Fruit fly (Drosophila melanogaster) whole organism, prepupa: ENCODE results near the gene CG14540.

Experiments used
- CG10631 ChIP-seq: fragments of 200-800 bp; sonication (Bioruptor generic); optimal IDR thresholded peaks from 2 replicates; lab custom pipeline; 2016; ENCODE audit warnings: missing biosample characterization, missing genetic modification characterization
- CG10669 ChIP-seq: fragments of 200-800 bp; sonication (Bioruptor generic); optimal IDR thresholded peaks from 3 replicates; lab custom pipeline; 2018; ENCODE audit warnings: missing biosample characterization, mild to moderate bottlenecking, missing genetic modification characterization, moderate library complexity
- CG11294 ChIP-seq: fragments of 200-800 bp; sonication (Bioruptor generic); IDR thresholded peaks from 2 replicates; pipeline ENCODE4 v1.3.6; 2022; ENCODE audit warnings: missing biosample characterization, missing genetic modification characterization
- CG11902 ChIP-seq: fragments of 200-800 bp; sonication (Bioruptor generic); optimal IDR thresholded peaks from 3 replicates; lab custom pipeline; 2016; ENCODE audit warnings: missing biosample characterization, missing genetic modification characterization
- CG15336 ChIP-seq: fragments of 200-800 bp; sonication (Bioruptor generic); IDR thresholded peaks from 2 replicates; pipeline ENCODE4 v1.3.6; 2022; ENCODE audit warnings: missing biosample characterization, missing genetic modification characterization
- CG1621 ChIP-seq: fragments of 200-800 bp; sonication (Bioruptor generic); optimal IDR thresholded peaks from 3 replicates; lab custom pipeline; 2018; ENCODE audit warnings: missing biosample characterization, mild to moderate bottlenecking, missing genetic modification characterization
- CG3032 ChIP-seq: fragments of 200-800 bp; optimal IDR thresholded peaks from 2 replicates; lab custom pipeline; 2019; ENCODE audit warnings: missing biosample characterization, mild to moderate bottlenecking, missing genetic modification characterization, moderate library complexity
- CG31627 ChIP-seq: fragments of 200-800 bp; sonication (Bioruptor generic); optimal IDR thresholded peaks from 3 replicates; lab custom pipeline; 2016; ENCODE audit warnings: missing biosample characterization, missing genetic modification characterization
- CG32006 ChIP-seq: fragments of 200-800 bp; sonication (Bioruptor generic); optimal IDR thresholded peaks from 3 replicates; lab custom pipeline; 2017; ENCODE audit warnings: missing biosample characterization, mild to moderate bottlenecking, missing genetic modification characterization
- CG34406 ChIP-seq: fragments of 200-800 bp; sonication (Bioruptor generic); optimal IDR thresholded peaks from 3 replicates; lab custom pipeline; 2016; ENCODE audit warnings: missing biosample characterization, missing genetic modification characterization
- CG6163 ChIP-seq: fragments of 200-800 bp; sonication (Bioruptor generic); IDR thresholded peaks from 3 replicates; pipeline ENCODE4 v1.3.6; 2022; ENCODE audit warnings: missing biosample characterization, missing genetic modification characterization
- CG6276 ChIP-seq: fragments of 200-800 bp; sonication (Bioruptor generic); optimal IDR thresholded peaks from 2 replicates; lab custom pipeline; 2017; ENCODE audit warnings: missing biosample characterization, mild to moderate bottlenecking, missing genetic modification characterization
- CG6792 ChIP-seq: fragments of 200-800 bp; sonication (Bioruptor generic); optimal IDR thresholded peaks from 3 replicates; lab custom pipeline; 2016; ENCODE audit warnings: missing biosample characterization, missing genetic modification characterization
- CG6808 ChIP-seq: fragments of 200-800 bp; sonication (Bioruptor generic); optimal IDR thresholded peaks from 3 replicates; lab custom pipeline; 2017; ENCODE audit warnings: missing biosample characterization, missing genetic modification characterization, mild to moderate bottlenecking, moderate library complexity, missing genetic modification reagents
- CG6854 ChIP-seq: fragments of 200-800 bp; sonication (Bioruptor generic); optimal IDR thresholded peaks from 2 replicates; lab custom pipeline; 2017; ENCODE audit warnings: missing biosample characterization, mild to moderate bottlenecking, missing genetic modification characterization
- CG8119 ChIP-seq: fragments of 200-800 bp; sonication (Bioruptor generic); IDR thresholded peaks from 3 replicates; pipeline ENCODE4 v1.3.6; 2022; ENCODE audit warnings: missing biosample characterization, missing genetic modification characterization
- CG9139 ChIP-seq: fragments of 200-800 bp; sonication (Bioruptor generic); optimal IDR thresholded peaks from 3 replicates; lab custom pipeline; 2017; ENCODE audit warnings: missing biosample characterization, mild to moderate bottlenecking, missing genetic modification characterization
- Eip75B ChIP-seq: fragments of 200-800 bp; sonication (Bioruptor generic); optimal IDR thresholded peaks from 3 replicates; lab custom pipeline; 2016; ENCODE audit warnings: missing biosample characterization, missing genetic modification characterization
- Eip78C ChIP-seq: fragments of 200-800 bp; sonication (Bioruptor generic); peaks from one replicate; lab custom pipeline; 2016; ENCODE audit warnings: missing biosample characterization, missing genetic modification characterization
- Ets21C ChIP-seq: fragments of 200-800 bp; sonication (Bioruptor generic); optimal IDR thresholded peaks from 3 replicates; lab custom pipeline; 2016; ENCODE audit warnings: missing biosample characterization, missing genetic modification characterization
- Ets96B ChIP-seq: fragments of 200-800 bp; optimal IDR thresholded peaks from 2 replicates; lab custom pipeline; 2019; ENCODE audit warnings: missing biosample characterization, mild to moderate bottlenecking, missing genetic modification characterization, moderate library complexity
- Hr38 ChIP-seq: sonication (Bioruptor generic); optimal IDR thresholded peaks from 2 replicates; lab custom pipeline; 2016; ENCODE audit warnings: missing biosample characterization, missing genetic modification characterization
- Hr39 ChIP-seq: fragments of 200-800 bp; sonication (Bioruptor generic); optimal IDR thresholded peaks from 2 replicates; lab custom pipeline; 2016; ENCODE audit warnings: missing biosample characterization, missing genetic modification characterization
- Hr4 ChIP-seq: fragments of 200-800 bp; sonication (Bioruptor generic); optimal IDR thresholded peaks from 3 replicates; lab custom pipeline; 2016; ENCODE audit warnings: missing biosample characterization, missing genetic modification characterization
- Lpt ChIP-seq: fragments of 200-800 bp; sonication (Bioruptor generic); optimal IDR thresholded peaks from 3 replicates; lab custom pipeline; 2016; ENCODE audit warnings: missing biosample characterization, missing genetic modification characterization
- Sox102F ChIP-seq: fragments of 200-800 bp; sonication (Bioruptor generic); optimal IDR thresholded peaks from 2 replicates; lab custom pipeline; 2016; ENCODE audit warnings: missing biosample characterization, mild to moderate bottlenecking, missing genetic modification characterization
- Sox14 ChIP-seq: fragments of 200-800 bp; sonication (Bioruptor generic); optimal IDR thresholded peaks from 3 replicates; lab custom pipeline; 2016; ENCODE audit warnings: missing biosample characterization, missing genetic modification characterization
- achi ChIP-seq: fragments of 200-800 bp; sonication (Bioruptor generic); optimal IDR thresholded peaks from 3 replicates; lab custom pipeline; 2016; ENCODE audit warnings: missing biosample characterization, missing genetic modification characterization
- acj6 ChIP-seq: fragments of 200-800 bp; sonication (Bioruptor generic); optimal IDR thresholded peaks from 3 replicates; lab custom pipeline; 2016; ENCODE audit warnings: missing biosample characterization, missing genetic modification characterization
- eg ChIP-seq: fragments of 200-800 bp; sonication (Bioruptor generic); IDR thresholded peaks from 3 replicates; pipeline ENCODE4 v1.3.6; 2022; ENCODE audit warnings: missing biosample characterization, missing genetic modification characterization
- esn ChIP-seq: fragments of 200-800 bp; sonication (Bioruptor generic); optimal IDR thresholded peaks from 2 replicates; lab custom pipeline; 2016; ENCODE audit warnings: missing biosample characterization, mild to moderate bottlenecking, missing genetic modification characterization, moderate library complexity
- fd59A ChIP-seq: fragments of 200-800 bp; sonication (Bioruptor generic); optimal IDR thresholded peaks from 2 replicates; lab custom pipeline; 2017; ENCODE audit warnings: missing biosample characterization, mild to moderate bottlenecking, missing genetic modification characterization, missing genetic modification reagents
- fkh ChIP-seq: fragments of 200-800 bp; sonication (Bioruptor generic); optimal IDR thresholded peaks from 3 replicates; lab custom pipeline; 2017; ENCODE audit warnings: missing biosample characterization, mild to moderate bottlenecking, missing genetic modification characterization, moderate library complexity
- lz ChIP-seq: fragments of 200-800 bp; sonication (Bioruptor generic); optimal IDR thresholded peaks from 3 replicates; lab custom pipeline; 2016; ENCODE audit warnings: missing biosample characterization, missing genetic modification characterization
- net ChIP-seq: fragments of 200-800 bp; sonication (Bioruptor generic); optimal IDR thresholded peaks from 3 replicates; lab custom pipeline; 2016; ENCODE audit warnings: missing biosample characterization, missing genetic modification characterization
- salr ChIP-seq, 2 experiments: fragments of 200-800 bp; sonication (Bioruptor generic); optimal IDR thresholded peaks; 3 replicates each; lab custom pipeline; 2016 to 2018; ENCODE audit warnings: missing biosample characterization in 2 of 2, missing genetic modification characterization in 2 of 2, mild to moderate bottlenecking in 1 of 2
- spab ChIP-seq: fragments of 200-800 bp; sonication (Bioruptor generic); optimal IDR thresholded peaks from 2 replicates; lab custom pipeline; 2017; ENCODE audit warnings: missing biosample characterization, mild to moderate bottlenecking, missing genetic modification characterization, missing genetic modification reagents
- ss ChIP-seq, 2 experiments: fragments of 200-800 bp; sonication (Bioruptor generic); optimal IDR thresholded peaks; 2 replicates in 1 of 2; 3 replicates in 1 of 2; lab custom pipeline; 2017 to 2018; ENCODE audit warnings: mild to moderate bottlenecking in 2 of 2, missing biosample characterization in 2 of 2, missing genetic modification characterization in 2 of 2, moderate library complexity in 1 of 2
- svp ChIP-seq: fragments of 200-800 bp; sonication (Bioruptor generic); peaks from one replicate; lab custom pipeline; 2016; ENCODE audit warnings: missing biosample characterization, missing genetic modification characterization
- topi ChIP-seq: fragments of 200-800 bp; sonication (Bioruptor generic); optimal IDR thresholded peaks from 3 replicates; lab custom pipeline; 2016; ENCODE audit warnings: missing biosample characterization, missing genetic modification characterization

Gene CG14540

DNA sequence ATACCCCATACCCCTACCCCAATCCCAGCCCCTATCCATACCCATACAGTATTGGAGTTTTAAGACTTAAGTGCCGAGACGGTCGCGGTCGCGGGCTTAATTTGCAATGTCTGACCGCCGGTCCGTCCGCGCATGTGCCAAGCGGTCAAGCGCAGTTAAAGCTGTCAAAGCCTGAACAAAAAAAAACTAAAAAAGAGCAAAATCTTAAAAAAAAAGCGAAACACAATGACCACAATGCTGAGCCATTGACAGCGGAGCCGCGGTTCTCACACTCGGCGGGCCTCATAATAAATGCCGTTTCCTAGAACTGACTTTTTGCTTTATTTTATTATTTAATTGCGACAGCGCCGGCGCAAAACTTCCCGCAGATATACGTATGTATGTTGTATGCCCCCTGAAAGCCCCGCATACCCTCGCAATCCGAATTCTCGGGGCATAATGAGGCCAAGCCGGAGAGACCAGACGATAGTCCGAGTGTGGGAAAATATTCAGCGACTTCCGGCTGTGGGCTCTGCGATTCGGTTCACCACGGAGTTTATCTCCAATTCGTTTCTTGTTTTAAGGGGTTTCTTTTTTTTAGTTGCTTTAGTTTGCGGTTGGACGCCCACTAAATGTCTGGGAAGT, 45.4 kb downstream of the CG14540 start:
- TF ChIP-seq Ets21C (GFP tag; lab: Kevin White, UChicago): no peak
- TF ChIP-seq CG1621 (tag; lab: Kevin White, UChicago): peak; percentile 50
- TF ChIP-seq CG34406: no peak
- no peak for TF ChIP-seq svp (GFP tag; lab: Kevin White, UChicago)
- no peak for TF ChIP-seq CG10631 (GFP tag; lab: Kevin White, UChicago)
- TF ChIP-seq Hr4 (GFP tag; lab: Kevin White, UChicago): no peak
- TF ChIP-seq spab (GFP tag; lab: Kevin White, UChicago): peak; percentile 72
- no peak for TF ChIP-seq fkh
- TF ChIP-seq Ets96B (tag; lab: Kevin White, UChicago): peak; percentile 49
- TF ChIP-seq CG6276 (GFP tag; lab: Kevin White, UChicago): no peak
- TF ChIP-seq Eip78C (GFP tag; lab: Kevin White, UChicago): peak; percentile 58
- TF ChIP-seq salr (GFP tag; optimal IDR thresholded peaks at IDR 0.05; lab: Kevin White, UChicago): peak in 1 of 2 experiments; percentile 14
- TF ChIP-seq Hr38: no peak
- TF ChIP-seq CG10669 (GFP tag; lab: Kevin White, UChicago): peak; percentile 70
- peak; percentile 82 for TF ChIP-seq CG6808 (GFP tag; lab: Kevin White, UChicago)
- TF ChIP-seq eg (GFP tag; lab: Robert Waterston, UW): no peak
- TF ChIP-seq CG6163 (GFP tag; lab: Robert Waterston, UW): peak; percentile 62; the same call in 1 of the 3 replicates
- peak; percentile 73 to 86 for TF ChIP-seq ss (GFP tag; optimal IDR thresholded peaks at IDR 0.05; lab: Kevin White, UChicago)
- TF ChIP-seq CG9139 (GFP tag; lab: Kevin White, UChicago): peak; percentile 80
- no peak for TF ChIP-seq CG6854 (GFP tag; lab: Kevin White, UChicago)
- no peak for TF ChIP-seq acj6
- peak; percentile 9 for TF ChIP-seq CG3032 (tag; lab: Kevin White, UChicago)
- TF ChIP-seq CG31627 (GFP tag; lab: Kevin White, UChicago): no peak
- peak; percentile 25 for TF ChIP-seq Eip75B
- TF ChIP-seq fd59A (GFP tag; lab: Kevin White, UChicago): no peak

dm6 chr3R:26005619-26005977, 46.5 kb downstream of the CG14540 start:
- TF ChIP-seq esn (GFP tag; lab: Kevin White, UChicago) (no peak), Hr4 (GFP tag; lab: Kevin White, UChicago) (no peak), CG32006 (GFP tag; lab: Kevin White, UChicago) (no peak), CG3032 (tag; lab: Kevin White, UChicago) (no peak), Hr39 (GFP tag; lab: Kevin White, UChicago) (no peak), acj6 (no peak), lz (GFP tag; lab: Kevin White, UChicago) (no peak), CG6276 (GFP tag; lab: Kevin White, UChicago) (no peak)

dm6 chr3R:26005978-26006934, 47.2 kb downstream of the CG14540 start:
- TF ChIP-seq achi (GFP tag; lab: Kevin White, UChicago): no peak
- TF ChIP-seq Eip75B: peak; percentile 60
- TF ChIP-seq Hr4 (GFP tag; lab: Kevin White, UChicago): peak; percentile 5
- TF ChIP-seq CG8119 (GFP tag; lab: Robert Waterston, UW): peak; percentile 54; the same call in 2 of the 3 replicates
- TF ChIP-seq Sox14 (GFP tag; lab: Kevin White, UChicago): peak; percentile 12
- no peak for TF ChIP-seq CG11902 (GFP tag; lab: Kevin White, UChicago)
- peak; percentile 71 for TF ChIP-seq eg (GFP tag; lab: Robert Waterston, UW)
- peak; percentile 73 for TF ChIP-seq net (GFP tag; lab: Kevin White, UChicago)
- TF ChIP-seq Ets21C (GFP tag; lab: Kevin White, UChicago): no peak
- peak; percentile 54 for TF ChIP-seq CG1621 (tag; lab: Kevin White, UChicago)
- peak; percentile 62 for TF ChIP-seq fkh
- TF ChIP-seq CG6163 (GFP tag; lab: Robert Waterston, UW): peak; percentile 33; the same call in 1 of the 3 replicates
- TF ChIP-seq Hr38: no peak
- TF ChIP-seq Hr39 (GFP tag; lab: Kevin White, UChicago): no peak
- TF ChIP-seq CG9139 (GFP tag; lab: Kevin White, UChicago): peak; percentile 69
- TF ChIP-seq fd59A (GFP tag; lab: Kevin White, UChicago): peak; percentile 3
- TF ChIP-seq CG15336 (GFP tag; lab: Robert Waterston, UW): peak; percentile 58
- TF ChIP-seq CG6792 (GFP tag; lab: Kevin White, UChicago): no peak
- TF ChIP-seq esn (GFP tag; lab: Kevin White, UChicago): no peak
- TF ChIP-seq CG11294 (GFP tag; lab: Robert Waterston, UW): no peak
- TF ChIP-seq spab (GFP tag; lab: Kevin White, UChicago): peak; percentile 58
- no peak for TF ChIP-seq CG10631 (GFP tag; lab: Kevin White, UChicago)
- TF ChIP-seq lz (GFP tag; lab: Kevin White, UChicago): no peak
- no peak for TF ChIP-seq CG32006 (GFP tag; lab: Kevin White, UChicago)
- peak; percentile 61 for TF ChIP-seq CG6276 (GFP tag; lab: Kevin White, UChicago)
- TF ChIP-seq Lpt (GFP tag; lab: Kevin White, UChicago): peak; percentile 71
- TF ChIP-seq Sox102F: peak; percentile 33
- TF ChIP-seq topi (GFP tag; lab: Kevin White, UChicago): no peak
- TF ChIP-seq CG3032 (tag; lab: Kevin White, UChicago): peak; percentile 44
- TF ChIP-seq CG34406: peak; percentile 12
- no peak for TF ChIP-seq salr (GFP tag; optimal IDR thresholded peaks at IDR 0.05; lab: Kevin White, UChicago)
- TF ChIP-seq CG10669 (GFP tag; lab: Kevin White, UChicago): peak; percentile 4
